Worm (Caenorhabditis elegans) whole organism, mixed stage, embryonic: Measurements from ENCODE around the gene fbxc-30.

Experiments
- M03D4.4 ChIP-seq: sonication (generic microtip); optimal IDR thresholded peaks from 2 replicates; lab custom pipeline; 2017; ENCODE audit warnings: mild to moderate bottlenecking, missing genetic modification characterization, missing compliant biosample characterization
- ceh-83 ChIP-seq: fragments of 200-800 bp; sonication (Bioruptor generic); optimal IDR thresholded peaks from 2 replicates; lab custom pipeline; 2018; ENCODE audit warnings: mild to moderate bottlenecking, missing genetic modification characterization, missing compliant biosample characterization
- elt-1 ChIP-seq: sonication (generic microtip); optimal IDR thresholded peaks from 2 replicates; lab custom pipeline; 2017; ENCODE audit warnings: missing genetic modification characterization, mild to moderate bottlenecking, missing compliant biosample characterization, antibody characterized with exemption, moderate library complexity, borderline replicate concordance; ENCODE audit not compliant: insufficient read depth
- flh-1 ChIP-seq: fragments of 200-800 bp; sonication (Bioruptor generic); optimal IDR thresholded peaks from 2 replicates; lab custom pipeline; 2018; ENCODE audit warnings: mild to moderate bottlenecking, missing genetic modification characterization, moderate library complexity, missing compliant biosample characterization
- lin-32 ChIP-seq: fragments of 200-800 bp; sonication (Bioruptor generic); optimal IDR thresholded peaks from 2 replicates; lab custom pipeline; 2018; ENCODE audit warnings: mild to moderate bottlenecking, missing genetic modification characterization, missing compliant biosample characterization
- lsy-2 ChIP-seq: fragments of 150-350 bp; optimal IDR thresholded peaks from 2 replicates; lab custom pipeline; 2014; ENCODE audit warnings: missing biosample characterization, missing genetic modification characterization
- mab-5 ChIP-seq: fragments of 150-350 bp; optimal IDR thresholded peaks from 2 replicates; lab custom pipeline; 2014; ENCODE audit warnings: missing biosample characterization, missing genetic modification characterization
- pha-4 ChIP-seq: fragments of 150-350 bp; optimal IDR thresholded peaks from 2 replicates; lab custom pipeline; 2018; ENCODE audit warnings: missing biosample characterization, missing genetic modification reagents, missing genetic modification characterization
- snpc-4 ChIP-seq: fragments of 150-350 bp; optimal IDR thresholded peaks from 2 replicates; lab custom pipeline; 2014; ENCODE audit warnings: missing biosample characterization, missing genetic modification characterization
- tbx-8 ChIP-seq: fragments of 200-800 bp; sonication (Bioruptor generic); optimal IDR thresholded peaks from 2 replicates; lab custom pipeline; 2018; ENCODE audit warnings: mild to moderate bottlenecking, missing genetic modification characterization, moderate library complexity, missing compliant biosample characterization
- ztf-11 ChIP-seq: fragments of 150-350 bp; optimal IDR thresholded peaks from 2 replicates; lab custom pipeline; 2014; ENCODE audit warnings: missing biosample characterization, missing genetic modification characterization

DNA sequence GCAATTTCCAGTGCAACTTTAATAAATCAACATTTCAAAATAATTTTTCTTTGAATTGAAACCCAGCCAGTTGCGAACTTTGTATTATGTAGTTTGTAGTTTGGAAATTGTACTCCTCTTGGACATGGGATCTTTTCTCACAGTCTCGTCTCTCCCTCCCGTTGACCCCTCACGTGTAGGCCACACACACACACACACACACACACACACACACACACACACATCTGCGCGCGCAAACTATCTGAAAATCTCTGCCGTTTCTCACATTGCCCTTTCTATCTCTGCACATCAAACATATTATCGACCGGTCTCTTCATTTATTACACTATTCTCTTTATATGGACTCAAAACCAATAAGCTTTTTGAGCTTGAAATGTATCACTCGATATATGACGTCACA lies 23.4 kb downstream of the fbxc-30 start, which contains the start of gene fbxc-36:
- TF ChIP-seq lsy-2 (tag; lab: Kevin White, UChicago): no peak
- no peak for TF ChIP-seq lin-32 (GFP tag; lab: Kevin White, UChicago)
- no peak for TF ChIP-seq snpc-4 (tag; lab: Kevin White, UChicago)
- TF ChIP-seq mab-5 (tag; lab: Kevin White, UChicago): no peak
- no peak for TF ChIP-seq flh-1 (GFP tag; lab: Kevin White, UChicago)
- no peak for TF ChIP-seq tbx-8 (GFP tag; lab: Kevin White, UChicago)
- no peak for TF ChIP-seq elt-1 (tag; lab: Kevin White, UChicago)
- no peak for TF ChIP-seq M03D4.4 (tag; lab: Kevin White, UChicago)
- no peak for TF ChIP-seq pha-4 (tag; lab: Kevin White, UChicago)
- no peak for TF ChIP-seq ceh-83 (GFP tag; lab: Kevin White, UChicago)
- TF ChIP-seq ztf-11: no peak
